Worm (Caenorhabditis elegans) whole organism, L4 larva: ENCODE measurements around the gene K08D9.10.

Source experiments
- F49E8.2 ChIP-seq: sonication (generic microtip); optimal IDR thresholded peaks from 2 replicates; lab custom pipeline; 2016; ENCODE audit warnings: missing compliant biosample characterization, mild to moderate bottlenecking, missing genetic modification characterization, borderline replicate concordance
- T26A8.4 ChIP-seq: fragments of 200-800 bp; sonication (Bioruptor generic); IDR thresholded peaks from 2 replicates; pipeline ENCODE4 v1.3.6; 2022; ENCODE audit warnings: missing genetic modification characterization, missing compliant biosample characterization
- Y48G9A.11 ChIP-seq: fragments of 200-800 bp; sonication (Bioruptor generic); IDR thresholded peaks from 2 replicates; pipeline ENCODE4 v1.3.6; 2022; ENCODE audit warnings: missing genetic modification reagents, missing genetic modification characterization, missing compliant biosample characterization
- Y5F2A.4 ChIP-seq: fragments of 200-800 bp; sonication (Bioruptor generic); optimal IDR thresholded peaks from 2 replicates; lab custom pipeline; 2018; ENCODE audit warnings: mild to moderate bottlenecking, missing genetic modification characterization, missing compliant biosample characterization
- ZK337.2 ChIP-seq: fragments of 200-800 bp; sonication (Bioruptor generic); IDR thresholded peaks from 2 replicates; pipeline ENCODE4 v1.3.6; 2022; ENCODE audit warnings: missing genetic modification reagents, missing genetic modification characterization, missing compliant biosample characterization
- aha-1 ChIP-seq: fragments of 150-350 bp; peaks from one replicate; lab custom pipeline; 2014; ENCODE audit warnings: missing biosample characterization, missing genetic modification characterization
- ceh-20 ChIP-seq: fragments of 200-800 bp; sonication (Bioruptor generic); IDR thresholded peaks from 2 replicates; pipeline ENCODE4 v1.3.6; 2022; ENCODE audit warnings: missing genetic modification reagents, missing genetic modification characterization, missing compliant biosample characterization
- ceh-32 ChIP-seq: sonication (generic microtip); optimal IDR thresholded peaks from 2 replicates; lab custom pipeline; 2016; ENCODE audit warnings: mild to moderate bottlenecking, missing genetic modification characterization, missing compliant biosample characterization; ENCODE audit not compliant: poor library complexity
- ceh-44 ChIP-seq: fragments of 200-800 bp; sonication (Bioruptor generic); IDR thresholded peaks from 2 replicates; pipeline ENCODE4 v1.3.6; 2022; ENCODE audit warnings: missing genetic modification reagents, missing genetic modification characterization, missing compliant biosample characterization
- cey-2 ChIP-seq: sonication (generic microtip); optimal IDR thresholded peaks from 3 replicates; lab custom pipeline; 2017; ENCODE audit warnings: missing genetic modification characterization, mild to moderate bottlenecking, missing compliant biosample characterization, antibody characterized with exemption, borderline replicate concordance; ENCODE audit not compliant: insufficient read depth
- daf-12 ChIP-seq: fragments of 150-350 bp; optimal IDR thresholded peaks from 2 replicates; lab custom pipeline; 2014; ENCODE audit warnings: missing biosample characterization, missing genetic modification reagents, missing genetic modification characterization
- dmd-9 ChIP-seq: fragments of 200-800 bp; sonication (Bioruptor generic); IDR thresholded peaks from 2 replicates; pipeline ENCODE4 v1.3.6; 2022; ENCODE audit warnings: missing genetic modification reagents, missing genetic modification characterization, missing compliant biosample characterization
- dve-1 ChIP-seq: sonication (generic microtip); optimal IDR thresholded peaks from 2 replicates; lab custom pipeline; 2017; ENCODE audit warnings: antibody characterized with exemption, mild to moderate bottlenecking, missing genetic modification characterization, missing compliant biosample characterization; ENCODE audit not compliant: insufficient read depth
- hlh-11 ChIP-seq: fragments of 200-800 bp; sonication (Bioruptor generic); optimal IDR thresholded peaks from 2 replicates; lab custom pipeline; 2018; ENCODE audit warnings: mild to moderate bottlenecking, missing genetic modification characterization, missing compliant biosample characterization
- jun-1 ChIP-seq: fragments of 150-350 bp; optimal IDR thresholded peaks from 2 replicates; lab custom pipeline; 2014; ENCODE audit warnings: missing biosample characterization, missing genetic modification reagents, missing genetic modification characterization
- lin-1 ChIP-seq: fragments of 200-800 bp; sonication (Bioruptor generic); IDR thresholded peaks from 2 replicates; pipeline ENCODE4 v1.3.6; 2022; ENCODE audit warnings: missing genetic modification reagents, missing genetic modification characterization, missing compliant biosample characterization
- lin-29 ChIP-seq: fragments of 200-800 bp; sonication (Bioruptor generic); IDR thresholded peaks from 2 replicates; pipeline ENCODE4 v1.3.6; 2022; ENCODE audit warnings: missing genetic modification reagents, missing genetic modification characterization, missing compliant biosample characterization
- lin-38 ChIP-seq: fragments of 200-800 bp; sonication (Bioruptor generic); IDR thresholded peaks from 2 replicates; pipeline ENCODE4 v1.3.6; 2022; ENCODE audit warnings: missing genetic modification reagents, missing genetic modification characterization, missing compliant biosample characterization
- lin-39 ChIP-seq: fragments of 150-350 bp; optimal IDR thresholded peaks from 2 replicates; lab custom pipeline; 2014; ENCODE audit warnings: missing biosample characterization, missing genetic modification reagents, missing genetic modification characterization
- lsy-2 ChIP-seq, 2 experiments: fragments of 150-350 bp in 1 of 2; sonication (generic microtip) in 1 of 2; optimal IDR thresholded peaks; 2 replicates each; lab custom pipeline; 2014 to 2017; ENCODE audit warnings: missing biosample characterization in 2 of 2, missing genetic modification characterization in 2 of 2
- madf-5 ChIP-seq, 2 experiments: fragments of 200-800 bp; sonication (Bioruptor generic); IDR thresholded peaks; 2 replicates each; pipeline ENCODE4 v1.3.6; 2022; ENCODE audit warnings: missing compliant biosample characterization in 2 of 2, missing genetic modification characterization in 2 of 2
- mep-1 ChIP-seq: fragments of 150-350 bp; sonication (generic microtip); optimal IDR thresholded peaks from 3 replicates; lab custom pipeline; 2014; ENCODE audit warnings: missing biosample characterization, missing genetic modification characterization
- mxl-3 ChIP-seq: fragments of 200-800 bp; sonication (Bioruptor generic); optimal IDR thresholded peaks from 2 replicates; lab custom pipeline; 2018; ENCODE audit warnings: mild to moderate bottlenecking, missing genetic modification characterization, missing compliant biosample characterization
- nhr-10 ChIP-seq: fragments of 150-350 bp; optimal IDR thresholded peaks from 2 replicates; lab custom pipeline; 2014; ENCODE audit warnings: missing biosample characterization, missing genetic modification characterization
- nhr-237 ChIP-seq: sonication (generic microtip); optimal IDR thresholded peaks from 2 replicates; lab custom pipeline; 2017; ENCODE audit warnings: missing biosample characterization, missing genetic modification characterization
- nhr-25 ChIP-seq: sonication (generic microtip); optimal IDR thresholded peaks from 2 replicates; lab custom pipeline; 2017; ENCODE audit warnings: missing genetic modification characterization, mild to moderate bottlenecking, missing compliant biosample characterization, antibody characterized with exemption, moderate library complexity, borderline replicate concordance; ENCODE audit not compliant: insufficient read depth
- nhr-48 ChIP-seq: sonication (generic microtip); optimal IDR thresholded peaks from 2 replicates; lab custom pipeline; 2016; ENCODE audit warnings: mild to moderate bottlenecking, missing genetic modification characterization, missing compliant biosample characterization
- sdz-12 ChIP-seq: fragments of 200-800 bp; sonication (Bioruptor generic); optimal IDR thresholded peaks from 2 replicates; lab custom pipeline; 2018; ENCODE audit warnings: mild to moderate bottlenecking, missing genetic modification characterization, missing compliant biosample characterization
- set-16 ChIP-seq: fragments of 200-800 bp; sonication (Bioruptor generic); IDR thresholded peaks from 2 replicates; pipeline ENCODE4 v1.3.6; 2022; ENCODE audit warnings: missing genetic modification reagents, missing genetic modification characterization, missing compliant biosample characterization
- snpc-1.2 ChIP-seq: fragments of 200-800 bp; sonication (Bioruptor generic); IDR thresholded peaks from 2 replicates; pipeline ENCODE4 v1.3.6; 2022; ENCODE audit warnings: missing genetic modification reagents, missing genetic modification characterization, missing compliant biosample characterization
- spr-1 ChIP-seq: sonication (generic microtip); optimal IDR thresholded peaks from 2 replicates; lab custom pipeline; 2016; ENCODE audit warnings: mild to moderate bottlenecking, missing genetic modification characterization, missing compliant biosample characterization
- tag-97 ChIP-seq: fragments of 200-800 bp; sonication (Bioruptor generic); IDR thresholded peaks from 2 replicates; pipeline ENCODE4 v1.3.6; 2022; ENCODE audit warnings: missing genetic modification characterization, missing compliant biosample characterization
- unc-62 ChIP-seq, 3 experiments: fragments of 150-350 bp in 1 of 3; sonication (generic microtip); optimal IDR thresholded peaks in 2 of 3; peaks in 1 of 3; 1 replicate in 1 of 3; 2 replicates in 2 of 3; lab custom pipeline; 2014 to 2017; ENCODE audit warnings: missing biosample characterization in 3 of 3, missing genetic modification characterization in 3 of 3, missing genetic modification reagents in 3 of 3, missing genotype in 1 of 3
- zfp-2 ChIP-seq: sonication (generic microtip); optimal IDR thresholded peaks from 2 replicates; lab custom pipeline; 2016; ENCODE audit warnings: mild to moderate bottlenecking, missing genetic modification characterization, missing compliant biosample characterization
- zfp-3 ChIP-seq: fragments of 200-800 bp; sonication (Bioruptor generic); conservative IDR thresholded peaks from 2 replicates; pipeline ENCODE4 v1.3.6; 2022; ENCODE audit warnings: missing genetic modification reagents, missing genetic modification characterization, missing compliant biosample characterization
- zip-11 ChIP-seq: fragments of 200-800 bp; sonication (Bioruptor generic); IDR thresholded peaks from 2 replicates; pipeline ENCODE4 v1.3.6; 2022; ENCODE audit warnings: missing genetic modification characterization, missing compliant biosample characterization

The K08D9.10 gene

ce11 chrV:3204433-3204832 lies 26.3 kb upstream of the K08D9.10 start:
- TF ChIP-seq lin-1 (GFP tag; lab: Robert Waterston, UW) = no peak
- no peak for TF ChIP-seq nhr-25 (tag; lab: Kevin White, UChicago)
- TF ChIP-seq ceh-20 = no peak
- no peak for TF ChIP-seq jun-1 (tag; lab: Kevin White, UChicago)
- no peak for TF ChIP-seq dve-1 (tag; lab: Kevin White, UChicago)
- peak; percentile 36; the same call in 1 of the 2 replicates for TF ChIP-seq lin-38 (GFP tag; lab: Robert Waterston, UW)
- TF ChIP-seq zip-11 = no peak
- TF ChIP-seq nhr-237 (tag; lab: Kevin White, UChicago) = no peak
- peak in 1 of 2 experiments; percentile 41 for TF ChIP-seq lsy-2 (tag; optimal IDR thresholded peaks at IDR 0.05; lab: Kevin White, UChicago)
- no peak for TF ChIP-seq ceh-32 (tag; lab: Kevin White, UChicago)
- TF ChIP-seq snpc-1.2 (GFP tag; lab: Robert Waterston, UW) = peak; percentile 49; the same call in 1 of the 2 replicates
- no peak for TF ChIP-seq set-16
- peak; percentile 77 for TF ChIP-seq F49E8.2 (tag; lab: Kevin White, UChicago)
- no peak for TF ChIP-seq tag-97 (GFP tag; lab: Robert Waterston, UW)

ce11 chrV:3208940-3209339 lies 21.8 kb upstream of the K08D9.10 start:
- TF ChIP-seq mep-1 (no peak), unc-62 (GFP tag; optimal IDR thresholded peaks at IDR 0.05 in 1 of 2; lab: Kevin White, UChicago) (peak in 1 of 2 experiments; percentile 82), unc-62 (tag; optimal IDR thresholded peaks at IDR 0.05; lab: Kevin White, UChicago) (no peak)

ce11 chrV:3210147-3210546 lies 20.6 kb upstream of the K08D9.10 start, which contains the start of gene apx-1:
apx-1 (plus strand) TSS chrV:3210196.
- TF ChIP-seq aha-1 (tag; lab: Kevin White, UChicago) (peak; percentile 9), set-16 (peak; percentile 78), Y5F2A.4 (GFP tag; lab: Kevin White, UChicago) (no peak)

DNA sequence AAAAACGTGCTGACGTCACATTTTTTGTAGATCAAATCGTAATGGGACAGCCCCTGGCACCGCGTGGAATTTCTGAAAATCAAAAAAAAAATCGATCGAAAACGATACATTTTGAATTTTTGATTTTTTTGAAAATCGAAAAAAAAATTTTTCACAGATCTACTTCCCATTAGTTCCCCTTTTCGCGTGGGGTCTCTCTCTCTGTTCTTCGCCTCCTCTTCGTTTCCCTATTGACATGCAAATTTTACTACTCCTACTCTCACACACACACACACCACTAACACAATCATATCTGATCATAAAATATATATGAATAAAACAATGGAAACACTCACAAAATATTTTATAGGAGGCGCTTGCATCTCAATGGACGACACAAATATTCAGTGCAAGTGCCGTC lies 12.1 kb upstream of the K08D9.10 start:
- TF ChIP-seq daf-12 = no peak
- TF ChIP-seq nhr-10 (tag; lab: Kevin White, UChicago) = no peak
- no peak for TF ChIP-seq ZK337.2
- no peak for TF ChIP-seq snpc-1.2 (GFP tag; lab: Robert Waterston, UW)
- no peak for TF ChIP-seq zfp-3 (GFP tag; lab: Robert Waterston, UW)
- peak in 1 of 2 experiments; percentile 31 for TF ChIP-seq unc-62 (GFP tag; optimal IDR thresholded peaks at IDR 0.05 in 1 of 2; lab: Kevin White, UChicago)
- TF ChIP-seq unc-62 (tag; optimal IDR thresholded peaks at IDR 0.05; lab: Kevin White, UChicago) = no peak
- no peak for TF ChIP-seq cey-2
- TF ChIP-seq mxl-3 (GFP tag; lab: Kevin White, UChicago) = no peak
- TF ChIP-seq, all 104 proteins: peak for 1

- no peak for TF ChIP-seq hlh-11 (tag; lab: Kevin White, UChicago)
- no peak for TF ChIP-seq Y48G9A.11
- TF ChIP-seq ceh-44 (GFP tag; lab: Robert Waterston, UW) = no peak
- no peak for TF ChIP-seq lin-29 (GFP tag; lab: Robert Waterston, UW)
- no peak for TF ChIP-seq nhr-237 (tag; lab: Kevin White, UChicago)
- TF ChIP-seq lin-38 (GFP tag; lab: Robert Waterston, UW) = no peak
- TF ChIP-seq, all 104 proteins: peak for 0
Observed at ce11 chrV:3227373-3227772, 3.3 kb upstream of the K08D9.10 start, which contains the start of gene K08D9.2. K08D9.2 (plus strand) TSS chrV:3227673.

DNA sequence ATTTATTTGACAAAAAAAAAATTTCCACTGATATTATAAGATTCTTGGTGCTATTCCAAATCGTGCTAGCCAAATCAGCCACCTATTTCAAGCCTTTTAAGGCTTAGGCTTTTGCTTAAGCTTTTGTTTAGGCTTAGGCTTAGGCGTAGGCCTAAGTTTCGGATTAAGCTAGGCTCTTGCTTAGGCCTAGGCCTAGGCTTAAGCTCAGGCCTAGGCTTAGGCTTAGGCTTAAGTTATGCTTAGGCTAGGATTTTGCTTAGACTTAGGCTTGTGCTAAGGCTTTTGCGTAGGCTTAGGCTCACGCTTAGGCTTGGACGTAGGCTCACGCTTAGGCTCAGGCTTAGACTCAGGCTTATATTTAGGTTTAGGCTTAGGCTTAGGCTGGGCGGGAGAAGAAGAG lies 547 bp upstream of the K08D9.10 start:
- TF ChIP-seq lin-1 (GFP tag; lab: Robert Waterston, UW) (no peak), spr-1 (tag; lab: Kevin White, UChicago) (no peak), lin-39 (no peak), nhr-48 (tag; lab: Kevin White, UChicago) (no peak), madf-5 (GFP tag; IDR thresholded peaks at IDR 0.05; lab: Robert Waterston, UW) (no peak), dmd-9 (GFP tag; lab: Robert Waterston, UW) (no peak), zfp-2 (tag; lab: Kevin White, UChicago) (no peak), lin-38 (GFP tag; lab: Robert Waterston, UW) (no peak), T26A8.4 (no peak), daf-12 (no peak), mep-1 (no peak), sdz-12 (GFP tag; lab: Kevin White, UChicago) (no peak), zip-11 (no peak), snpc-1.2 (GFP tag; lab: Robert Waterston, UW) (no peak)
